Fruit fly (Drosophila melanogaster) S2 (cell line): ENCODE measurements around the gene CG32040.

Source experiments
- CG8478 ChIP-seq: fragments of >200 bp; optimal IDR thresholded peaks from 2 replicates; lab custom pipeline; 2018
- CTCF ChIP-seq, 2 experiments: fragments of >200 bp; optimal IDR thresholded peaks; 2 replicates each; lab custom pipeline; 2018

DNA sequence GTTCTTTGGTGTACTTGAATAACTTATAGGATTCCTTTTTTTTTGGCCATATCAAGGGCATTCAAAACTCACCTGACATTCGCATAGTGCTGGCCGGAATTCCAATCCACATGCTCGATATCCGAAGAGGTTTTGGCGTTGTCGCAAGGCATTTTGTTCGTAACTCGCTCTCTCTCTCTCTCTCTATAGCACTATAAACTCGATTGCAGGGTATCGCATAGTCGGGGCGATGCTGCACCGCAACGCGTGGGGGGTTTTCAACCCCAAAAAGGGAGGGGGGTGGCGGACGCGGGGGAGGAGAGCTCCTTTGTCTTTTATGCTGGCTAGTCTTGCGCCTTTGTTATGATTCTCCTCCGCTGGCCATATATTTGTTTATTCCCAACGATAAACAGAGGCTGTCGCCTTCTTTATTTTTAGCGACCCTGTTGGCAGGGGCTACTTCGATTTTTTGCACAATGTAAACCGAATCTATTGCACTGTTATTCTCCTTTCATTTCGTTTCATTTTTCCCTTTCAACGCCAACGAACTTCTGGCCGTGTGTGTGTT is 44.7 kb downstream of the CG32040 start:
- no peak for TF ChIP-seq CG8478
- TF ChIP-seq CTCF (optimal IDR thresholded peaks at IDR 0.05; lab: Kevin White, UChicago): no peak
